Fruit fly (Drosophila melanogaster) whole organism, wandering third instar larva: ENCODE measurements around the gene tadr.

ENCODE experiments used
- Dfd ChIP-seq: fragments of >200 bp; optimal IDR thresholded peaks from 2 replicates; lab custom pipeline; 2017; ENCODE audit warnings: missing biosample characterization, missing genetic modification characterization
- Hr83 ChIP-seq: fragments of 200-300 bp; sonication (Bioruptor generic); optimal IDR thresholded peaks from 2 replicates; lab custom pipeline; 2016; ENCODE audit warnings: missing biosample characterization, mild to moderate bottlenecking, missing genetic modification characterization, moderate library complexity; ENCODE audit not compliant: poor library complexity, severe bottlenecking
- OdsH ChIP-seq: fragments of 200-800 bp; sonication (Bioruptor generic); optimal IDR thresholded peaks from 2 replicates; lab custom pipeline; 2016; ENCODE audit warnings: missing biosample characterization, mild to moderate bottlenecking, missing genetic modification characterization
- br ChIP-seq: fragments of 200-800 bp; sonication (Bioruptor generic); optimal IDR thresholded peaks from 2 replicates; lab custom pipeline; 2016; ENCODE audit warnings: missing biosample characterization, missing genetic modification characterization
- dsf ChIP-seq: sonication (Bioruptor generic); optimal IDR thresholded peaks from 2 replicates; lab custom pipeline; 2016; ENCODE audit warnings: missing biosample characterization, missing genetic modification characterization, borderline replicate concordance
- ey ChIP-seq: fragments of 200-800 bp; sonication (Bioruptor generic); optimal IDR thresholded peaks from 2 replicates; lab custom pipeline; 2016; ENCODE audit warnings: missing biosample characterization, missing genetic modification characterization
- h ChIP-seq: fragments of 200-800 bp; sonication (Bioruptor generic); optimal IDR thresholded peaks from 3 replicates; lab custom pipeline; 2016; ENCODE audit warnings: missing biosample characterization, mild to moderate bottlenecking, missing genetic modification characterization
- lola ChIP-seq: fragments of >200 bp; optimal IDR thresholded peaks from 2 replicates; lab custom pipeline; 2017; ENCODE audit warnings: missing biosample characterization, missing genetic modification characterization
- psq ChIP-seq: fragments of 200-800 bp; sonication (Bioruptor generic); optimal IDR thresholded peaks from 3 replicates; lab custom pipeline; 2017; ENCODE audit warnings: missing biosample characterization, mild to moderate bottlenecking, missing genetic modification characterization, moderate library complexity
- rgr ChIP-seq: fragments of 200-800 bp; sonication (Bioruptor generic); optimal IDR thresholded peaks from 3 replicates; lab custom pipeline; 2016; ENCODE audit warnings: missing biosample characterization, mild to moderate bottlenecking, missing genetic modification characterization
- tai ChIP-seq: sonication (Bioruptor generic); optimal IDR thresholded peaks from 2 replicates; lab custom pipeline; 2016; ENCODE audit warnings: missing biosample characterization, missing genetic modification characterization
- usp ChIP-seq: fragments of >200 bp; optimal IDR thresholded peaks from 2 replicates; lab custom pipeline; 2017; ENCODE audit warnings: missing biosample characterization, missing genetic modification characterization

DNA sequence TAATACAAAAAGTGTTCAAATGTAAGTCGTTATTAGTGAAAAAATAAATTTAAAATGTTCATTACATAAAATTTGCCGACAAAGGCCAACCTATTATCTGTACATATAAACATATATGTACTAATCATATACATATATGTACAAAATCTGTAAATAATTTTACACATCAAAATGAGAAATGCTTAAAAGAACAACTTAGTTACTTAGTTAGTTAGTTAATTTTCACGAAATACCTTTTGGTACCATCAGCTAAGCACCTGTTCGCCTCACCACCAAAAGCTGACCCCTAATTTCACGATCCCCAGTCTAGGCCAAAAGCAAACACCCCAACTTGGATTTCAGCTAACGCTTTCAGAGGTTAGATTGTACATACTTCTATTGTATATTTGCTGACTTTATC, 13.9 kb downstream of the tadr start, which contains the start of gene CG9259:
- TF ChIP-seq Hr83 (GFP tag; lab: Kevin White, UChicago) (no peak), usp (GFP tag; lab: Kevin White, UChicago) (no peak), ey (no peak), OdsH (GFP tag; lab: Kevin White, UChicago) (no peak), psq (GFP tag; lab: Kevin White, UChicago) (no peak), lola (GFP tag; lab: Kevin White, UChicago) (no peak), Dfd (GFP tag; lab: Kevin White, UChicago) (no peak), rgr (no peak), br (no peak), tai (GFP tag; lab: Kevin White, UChicago) (no peak), h (GFP tag; lab: Kevin White, UChicago) (no peak), dsf (GFP tag; lab: Kevin White, UChicago) (no peak)
